Worm (Caenorhabditis elegans): ENCODE data around the gene Y113G7B.28.
A peak's percentile ranks its signal among the peaks of the same experiment; 100 is the strongest.

Y113G7B.28 gene

ce11 chrV:20198954-20199353, 3.2 kb downstream of the Y113G7B.28 start, which contains the start of gene fog-2:
Gene fog-2, plus strand, starts transcription at chrV:20199254.
- TF ChIP-seq ces-1 (GFP tag; optimal IDR thresholded peaks at IDR 0.05) (no peak), tbx-8 (GFP tag; optimal IDR thresholded peaks at IDR 0.05) (no peak), snpc-4 (tag; optimal IDR thresholded peaks at IDR 0.05) (no peak), bed-3 (GFP tag; optimal IDR thresholded peaks at IDR 0.05) (no peak), unc-120 (tag; optimal IDR thresholded peaks at IDR 0.05; ENCODE audit: poor library complexity, severe bottlenecking) (no peak), nhr-76 (tag; optimal IDR thresholded peaks at IDR 0.05) (no peak), hlh-1 (tag; optimal IDR thresholded peaks at IDR 0.05) (no peak), drap-1 (GFP tag; optimal IDR thresholded peaks at IDR 0.05) (no peak), mls-2 (tag; optimal IDR thresholded peaks at IDR 0.05) (no peak), mep-1 (tag; optimal IDR thresholded peaks at IDR 0.05) (no peak), sem-2 (GFP tag; optimal IDR thresholded peaks at IDR 0.05) (no peak)

ce11 chrV:20199658-20200057, 3.9 kb downstream of the Y113G7B.28 start:
- TF ChIP-seq unc-39 (tag; optimal IDR thresholded peaks at IDR 0.05) = no peak
- no peak for TF ChIP-seq nhr-12 (tag; optimal IDR thresholded peaks at IDR 0.05)
- no peak for TF ChIP-seq sem-2 (GFP tag; optimal IDR thresholded peaks at IDR 0.05)
- no peak for TF ChIP-seq lin-32 (GFP tag; optimal IDR thresholded peaks at IDR 0.05)
- TF ChIP-seq cnd-1 (tag; optimal IDR thresholded peaks at IDR 0.05) = no peak
- TF ChIP-seq mab-5 (tag; optimal IDR thresholded peaks at IDR 0.05) = no peak
- TF ChIP-seq ham-2 (GFP tag; optimal IDR thresholded peaks at IDR 0.05) = no peak

- peak; percentile 6 for TF ChIP-seq lsy-2 (tag; optimal IDR thresholded peaks at IDR 0.05)
- no peak for TF ChIP-seq pha-4 (tag; optimal IDR thresholded peaks at IDR 0.05)
Measured at ce11 chrV:20201316-20201715, 5.5 kb downstream of the Y113G7B.28 start, which contains the start of gene fbxa-114. Gene fbxa-114, plus strand, starts transcription at chrV:20201616.

- TF ChIP-seq nhr-76 (tag; optimal IDR thresholded peaks at IDR 0.05) = no peak
- TF ChIP-seq blmp-1 (tag; optimal IDR thresholded peaks at IDR 0.05) = no peak
- no peak for TF ChIP-seq nhr-12 (tag; optimal IDR thresholded peaks at IDR 0.05)
- TF ChIP-seq ceh-83 (GFP tag; optimal IDR thresholded peaks at IDR 0.05) = no peak
- no peak for TF ChIP-seq nhr-2 (tag; optimal IDR thresholded peaks at IDR 0.05)
- no peak for TF ChIP-seq snpc-4 (tag; optimal IDR thresholded peaks at IDR 0.05)
- TF ChIP-seq tbx-8 (GFP tag; optimal IDR thresholded peaks at IDR 0.05) = no peak
- TF ChIP-seq ham-2 (GFP tag; optimal IDR thresholded peaks at IDR 0.05) = no peak
- no peak for TF ChIP-seq mab-5 (tag; optimal IDR thresholded peaks at IDR 0.05)
- TF ChIP-seq flh-1 (GFP tag; optimal IDR thresholded peaks at IDR 0.05) = no peak
- no peak for TF ChIP-seq M03D4.4 (tag; optimal IDR thresholded peaks at IDR 0.05)
- no peak for TF ChIP-seq bed-3 (GFP tag; optimal IDR thresholded peaks at IDR 0.05)
- no peak for TF ChIP-seq elt-3 (tag; optimal IDR thresholded peaks at IDR 0.05)
- TF ChIP-seq ceh-43 (GFP tag; optimal IDR thresholded peaks at IDR 0.05) = no peak
- no peak for TF ChIP-seq ztf-11 (tag; optimal IDR thresholded peaks at IDR 0.05)
- no peak for TF ChIP-seq ces-1 (GFP tag; optimal IDR thresholded peaks at IDR 0.05)
- TF ChIP-seq hlh-1 (tag; optimal IDR thresholded peaks at IDR 0.05) = no peak
- no peak for TF ChIP-seq nhr-237 (tag; optimal IDR thresholded peaks at IDR 0.05)
- no peak for TF ChIP-seq unc-62 (GFP tag; optimal IDR thresholded peaks at IDR 0.05)
- TF ChIP-seq nhr-28 (tag; optimal IDR thresholded peaks at IDR 0.05) = no peak
Measured at ce11 chrV:20203085-20203484, 7.3 kb downstream of the Y113G7B.28 start, which contains the start of gene fbxa-113. Gene fbxa-113, plus strand, starts transcription at chrV:20203385.

ce11 chrV:20206086-20206485, 10.3 kb downstream of the Y113G7B.28 start, which contains the start of the genes fbxb-59 and srbc-34:
Gene fbxb-59, minus strand, starts transcription at chrV:20206186.
Gene srbc-34, plus strand, starts transcription at chrV:20206318.
- no peak for TF ChIP-seq unc-39 (tag; optimal IDR thresholded peaks at IDR 0.05)
- TF ChIP-seq bed-3 (GFP tag; optimal IDR thresholded peaks at IDR 0.05) = no peak
- no peak for TF ChIP-seq sptf-1 (tag; optimal IDR thresholded peaks at IDR 0.05)
- no peak for TF ChIP-seq nhr-12 (tag; optimal IDR thresholded peaks at IDR 0.05)

- TF ChIP-seq bed-3 (GFP tag; optimal IDR thresholded peaks at IDR 0.05) (no peak), ztf-11 (tag; optimal IDR thresholded peaks at IDR 0.05) (no peak), ceh-43 (GFP tag; optimal IDR thresholded peaks at IDR 0.05) (no peak), unc-120 (tag; optimal IDR thresholded peaks at IDR 0.05; ENCODE audit: poor library complexity, severe bottlenecking) (no peak), mep-1 (tag; optimal IDR thresholded peaks at IDR 0.05) (no peak), elt-1 (tag; optimal IDR thresholded peaks at IDR 0.05; ENCODE audit: borderline replicate concordance, insufficient read depth) (no peak), lin-32 (GFP tag; optimal IDR thresholded peaks at IDR 0.05) (no peak), ceh-83 (GFP tag; optimal IDR thresholded peaks at IDR 0.05) (no peak), ceh-39 (tag; optimal IDR thresholded peaks at IDR 0.05) (no peak), blmp-1 (tag; optimal IDR thresholded peaks at IDR 0.05) (no peak), unc-39 (tag; optimal IDR thresholded peaks at IDR 0.05) (no peak), M03D4.4 (tag; optimal IDR thresholded peaks at IDR 0.05) (no peak), snpc-4 (tag; optimal IDR thresholded peaks at IDR 0.05) (no peak), tbx-8 (GFP tag; optimal IDR thresholded peaks at IDR 0.05) (no peak)
Measured at ce11 chrV:20212584-20212983, 16.8 kb downstream of the Y113G7B.28 start, which contains the start of gene Y113G7B.12. Gene Y113G7B.12, minus strand, starts transcription at chrV:20212684.
